Fruit fly (Drosophila melanogaster): Measurements from ENCODE around the gene CG18628.

Gene CG18628

dm6 chr3L:10664511-10665062, 25.0 kb downstream of the CG18628 start, which contains the start of gene simj (continued):
- TF ChIP-seq eyg (GFP tag; optimal IDR thresholded peaks at IDR 0.05), result peak; percentile 28
- TF ChIP-seq fru (optimal IDR thresholded peaks at IDR 0.05), result no peak
- TF ChIP-seq CG11085 (GFP tag; IDR thresholded peaks at IDR 0.05), result no peak
- no peak for TF ChIP-seq CG17802 (tag; optimal IDR thresholded peaks at IDR 0.05)
- TF ChIP-seq CG11560 (tag; IDR thresholded peaks at IDR 0.05), result no peak
- peak; percentile 21 for TF ChIP-seq CG12236 (GFP tag; optimal IDR thresholded peaks at IDR 0.05)
- 0 out of 3 replicates have a peak, but pooled peaks have one; percentile 9 for TF ChIP-seq dysf (GFP tag; IDR thresholded peaks at IDR 0.05)
- no peak for TF ChIP-seq CG3995 (GFP tag; optimal IDR thresholded peaks at IDR 0.05)
- TF ChIP-seq Meics (GFP tag; optimal IDR thresholded peaks at IDR 0.05), result peak; percentile 51
- TF ChIP-seq Dp (GFP tag; optimal IDR thresholded peaks at IDR 0.05), result peak; percentile 81
- no peak for TF ChIP-seq CG31224 (GFP tag; IDR thresholded peaks at IDR 0.05)
- peak in 1 of 2 experiments; percentile 58 for TF ChIP-seq Eip74EF (GFP tag; optimal IDR thresholded peaks at IDR 0.05)
- peak; percentile 46; the same call in 1 of the 2 replicates for TF ChIP-seq CG31441 (GFP tag; IDR thresholded peaks at IDR 0.05)
- TF ChIP-seq p53 (GFP tag; optimal IDR thresholded peaks at IDR 0.05), result peak; percentile 53
- TF ChIP-seq CG6654 (GFP tag; optimal IDR thresholded peaks at IDR 0.05), result no peak
- peak; percentile 65 for TF ChIP-seq caup (GFP tag; optimal IDR thresholded peaks at IDR 0.05; ENCODE audit: severe bottlenecking)
- TF ChIP-seq GATAe (GFP tag; conservative IDR thresholded peaks at IDR 0.05), result peak; percentile 40; the same call in 1 of the 2 replicates
- TF ChIP-seq ftz-f1 (GFP tag; optimal IDR thresholded peaks at IDR 0.05), result peak; percentile 14
- TF ChIP-seq CG7963 (GFP tag; IDR thresholded peaks at IDR 0.05; ENCODE audit: partially characterized antibody), result peak; percentile 74
- TF ChIP-seq Hr39 (optimal IDR thresholded peaks at IDR 0.05), result no peak
- peak; percentile 88 for TF ChIP-seq hbn (GFP tag; IDR thresholded peaks at IDR 0.05; ENCODE audit: partially characterized antibody)
- peak; percentile 75 for TF ChIP-seq HLHmδ (GFP tag; optimal IDR thresholded peaks at IDR 0.05)
- TF ChIP-seq run (tag; optimal IDR thresholded peaks at IDR 0.05), result peak; percentile 45
- peak; percentile 86 for TF ChIP-seq CG10543 (GFP tag; optimal IDR thresholded peaks at IDR 0.05)
- TF ChIP-seq CG13894 (tag; optimal IDR thresholded peaks at IDR 0.05), result peak; percentile 89
- TF ChIP-seq pfk (GFP tag; optimal IDR thresholded peaks at IDR 0.05), result peak; percentile 41
- no peak for TF ChIP-seq prd (optimal IDR thresholded peaks at IDR 0.05)
- TF ChIP-seq prd (GFP tag; IDR thresholded peaks at IDR 0.05), result 0 out of 3 replicates have a peak, but pooled peaks have one; percentile 8
- peak; percentile 96 for TF ChIP-seq chinmo (GFP tag; IDR thresholded peaks at IDR 0.05; ENCODE audit: partially characterized antibody)
- peak; percentile 64 for TF ChIP-seq CG12299 (tag; optimal IDR thresholded peaks at IDR 0.05)
- TF ChIP-seq Mes4 (GFP tag; optimal IDR thresholded peaks at IDR 0.05), result peak; percentile 1
- no peak for TF ChIP-seq CG8765 (GFP tag; IDR thresholded peaks at IDR 0.05)
- peak; percentile 64 for TF ChIP-seq vnd (GFP tag; IDR thresholded peaks at IDR 0.05; ENCODE audit: partially characterized antibody)
- TF ChIP-seq Atf3 (GFP tag; optimal IDR thresholded peaks at IDR 0.05), result no peak
- no peak for TF ChIP-seq Vsx1 (GFP tag; optimal IDR thresholded peaks at IDR 0.05)
- TF ChIP-seq exex (tag; optimal IDR thresholded peaks at IDR 0.05), result peak; percentile 67
- peak; percentile 2 for TF ChIP-seq dm (GFP tag; optimal IDR thresholded peaks at IDR 0.05)
- no peak for TF ChIP-seq Asciz (GFP tag; optimal IDR thresholded peaks at IDR 0.05)
- peak; percentile 52 for TF ChIP-seq CG11398 (GFP tag; optimal IDR thresholded peaks at IDR 0.05)
- no peak for TF ChIP-seq Mrtf (GFP tag; IDR thresholded peaks at IDR 0.05)
- no peak for TF ChIP-seq CkIIα-i1 (GFP tag; IDR thresholded peaks at IDR 0.05)
- peak; percentile 75 for TF ChIP-seq wek (GFP tag; optimal IDR thresholded peaks at IDR 0.05)
- no peak for TF ChIP-seq pan (optimal IDR thresholded peaks at IDR 0.05)
- TF ChIP-seq pan (GFP tag; optimal IDR thresholded peaks at IDR 0.05 in 1 of 2, IDR thresholded peaks at IDR 0.05 in 1 of 2), result peak in 1 of 2 experiments; percentile 27
- peak; percentile 48 for TF ChIP-seq D19A (tag; optimal IDR thresholded peaks at IDR 0.05)
- TF ChIP-seq CG33213 (GFP tag; optimal IDR thresholded peaks at IDR 0.05), result peak; percentile 69
- peak; percentile 62 for TF ChIP-seq CG2712 (tag; optimal IDR thresholded peaks at IDR 0.05)
- no peak for TF ChIP-seq cas (GFP tag; IDR thresholded peaks at IDR 0.05)
- TF ChIP-seq gro (GFP tag; optimal IDR thresholded peaks at IDR 0.05), result peak; percentile 55
- no peak for TF ChIP-seq CG6854 (GFP tag; optimal IDR thresholded peaks at IDR 0.05)
- no peak for TF ChIP-seq CG10565 (GFP tag; optimal IDR thresholded peaks at IDR 0.05)
